Fruit fly (Drosophila melanogaster): ENCODE results near the gene Atg16.

Gene Atg16

dm6 chr3R:29787891-29788549 lies 46.9 kb downstream of the Atg16 start:
- TF ChIP-seq psq (optimal IDR thresholded peaks at IDR 0.05) (no peak), ttk (optimal IDR thresholded peaks at IDR 0.05) (no peak), insv (optimal IDR thresholded peaks at IDR 0.05) (no peak), Sin3A (optimal IDR thresholded peaks at IDR 0.05) (no peak), h (optimal IDR thresholded peaks at IDR 0.05) (no peak), Myc (optimal IDR thresholded peaks at IDR 0.05) (no peak)

DNA sequence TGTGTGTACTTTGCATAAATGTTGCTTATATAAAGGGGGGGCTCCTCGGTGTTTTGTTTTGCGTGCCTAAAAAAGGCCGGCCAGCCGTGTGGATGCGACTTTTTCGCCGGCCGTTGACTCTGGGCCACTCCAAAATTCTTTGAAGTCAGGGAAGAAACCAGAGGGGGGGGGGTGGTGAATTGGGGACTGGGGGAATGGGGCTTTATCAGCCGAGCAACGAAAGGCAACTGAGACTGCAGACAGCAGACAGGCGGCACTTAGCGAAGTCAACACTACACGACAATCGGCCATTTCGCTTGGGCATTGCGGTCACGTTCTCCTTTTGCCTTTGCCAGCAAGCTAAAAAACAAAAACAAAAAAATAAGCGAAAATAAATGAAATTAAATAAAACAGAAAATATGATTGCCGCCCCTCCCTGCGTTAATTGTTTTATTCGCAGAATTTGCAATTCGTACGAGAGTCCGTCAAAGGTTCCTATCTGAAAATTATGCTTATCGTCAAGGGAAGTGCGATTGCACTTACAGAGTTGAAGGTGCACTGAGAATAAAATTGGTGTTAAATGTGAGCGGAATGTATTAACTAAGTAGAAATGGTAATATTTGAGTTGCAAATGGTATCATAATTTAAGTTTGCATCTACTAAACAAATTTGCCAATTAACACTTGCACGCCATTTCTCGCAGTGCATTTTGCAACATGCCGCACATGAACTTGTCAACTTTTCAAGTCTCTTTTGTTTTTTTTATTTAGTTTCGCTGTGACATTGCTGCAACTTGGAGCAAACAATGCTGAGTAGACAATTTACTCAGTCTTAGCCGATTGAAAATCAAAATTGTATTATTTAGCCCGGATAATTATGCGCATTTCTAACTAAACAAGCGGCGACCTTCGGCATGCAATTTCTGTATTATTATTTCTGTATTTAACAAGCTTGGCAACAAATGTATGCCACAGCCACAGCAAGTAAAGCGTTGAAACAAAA lies 48.6 kb downstream of the Atg16 start:
- TF ChIP-seq Sin3A (optimal IDR thresholded peaks at IDR 0.05) (no peak), psq (optimal IDR thresholded peaks at IDR 0.05) (no peak), ttk (optimal IDR thresholded peaks at IDR 0.05) (no peak), h (optimal IDR thresholded peaks at IDR 0.05) (no peak), insv (optimal IDR thresholded peaks at IDR 0.05) (no peak), Myc (optimal IDR thresholded peaks at IDR 0.05) (no peak)

DNA sequence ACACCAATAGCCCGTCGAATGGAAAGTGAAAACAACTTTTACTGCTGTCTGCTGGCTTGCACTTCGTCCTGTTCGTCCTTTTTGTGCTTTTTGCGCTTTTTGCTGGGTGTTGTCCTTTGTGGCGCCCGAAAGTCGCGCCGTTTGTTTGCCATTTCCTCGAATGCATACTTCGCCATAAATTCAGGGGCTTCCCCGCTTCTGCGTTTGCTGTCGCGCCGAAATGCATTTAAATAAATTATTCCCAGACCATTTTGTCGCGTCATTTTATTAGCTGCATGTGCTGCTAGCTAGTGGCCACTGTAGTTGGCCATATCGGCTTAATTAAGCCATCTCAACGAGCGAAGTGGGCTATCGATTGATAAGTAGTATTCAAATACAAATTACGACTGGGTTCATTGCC lies 49.7 kb downstream of the Atg16 start:
- TF ChIP-seq psq (optimal IDR thresholded peaks at IDR 0.05) (no peak), Sin3A (optimal IDR thresholded peaks at IDR 0.05) (no peak), insv (optimal IDR thresholded peaks at IDR 0.05) (no peak), Myc (optimal IDR thresholded peaks at IDR 0.05) (no peak), ttk (optimal IDR thresholded peaks at IDR 0.05) (no peak), h (optimal IDR thresholded peaks at IDR 0.05) (no peak)

DNA sequence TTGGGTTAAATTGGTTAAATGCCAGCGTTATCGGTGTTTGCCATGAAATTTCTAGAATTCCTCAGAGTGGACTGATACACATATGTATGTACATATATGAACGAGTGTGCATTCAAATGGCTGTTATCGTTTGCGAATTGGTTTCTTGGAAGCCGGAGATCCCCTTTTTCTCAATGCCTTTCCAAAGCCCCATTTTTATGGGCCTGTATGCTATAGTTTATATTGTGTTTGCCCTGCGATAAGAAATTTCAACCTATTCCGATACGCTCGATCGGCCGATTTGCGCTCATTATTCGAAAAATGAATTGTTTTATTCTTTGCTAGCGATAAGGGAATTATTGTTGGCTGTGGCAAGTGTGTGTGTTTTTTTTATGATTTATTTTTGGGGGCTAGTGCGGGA lies 51.7 kb downstream of the Atg16 start:
- no peak for TF ChIP-seq h (optimal IDR thresholded peaks at IDR 0.05)
- TF ChIP-seq Myc (optimal IDR thresholded peaks at IDR 0.05) = no peak
- no peak for TF ChIP-seq insv (optimal IDR thresholded peaks at IDR 0.05)

DNA sequence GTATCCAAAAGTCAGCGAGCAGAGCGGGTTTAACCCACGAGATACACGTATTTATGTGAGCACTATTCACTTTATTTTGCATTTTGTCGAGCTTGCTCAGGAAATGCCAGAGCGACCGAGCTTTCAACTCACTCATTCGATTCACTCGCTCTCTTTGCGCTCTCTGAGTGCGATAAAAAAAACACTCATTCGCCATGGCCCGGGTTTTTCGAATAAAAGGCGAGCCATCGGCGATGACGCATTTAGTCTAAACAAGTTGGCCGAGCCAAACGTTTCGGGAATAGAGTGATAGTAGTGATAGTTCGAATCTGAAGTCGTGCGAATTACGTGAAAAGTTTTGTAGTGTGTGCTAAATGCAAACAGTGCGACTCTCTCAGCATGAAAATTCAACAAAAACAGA lies 52.5 kb downstream of the Atg16 start:
- TF ChIP-seq h (optimal IDR thresholded peaks at IDR 0.05) = no peak
- TF ChIP-seq ttk (optimal IDR thresholded peaks at IDR 0.05) = no peak
- no peak for TF ChIP-seq Sin3A (optimal IDR thresholded peaks at IDR 0.05)
- TF ChIP-seq insv (optimal IDR thresholded peaks at IDR 0.05) = no peak
- no peak for TF ChIP-seq Myc (optimal IDR thresholded peaks at IDR 0.05)
- TF ChIP-seq psq (optimal IDR thresholded peaks at IDR 0.05) = no peak

DNA sequence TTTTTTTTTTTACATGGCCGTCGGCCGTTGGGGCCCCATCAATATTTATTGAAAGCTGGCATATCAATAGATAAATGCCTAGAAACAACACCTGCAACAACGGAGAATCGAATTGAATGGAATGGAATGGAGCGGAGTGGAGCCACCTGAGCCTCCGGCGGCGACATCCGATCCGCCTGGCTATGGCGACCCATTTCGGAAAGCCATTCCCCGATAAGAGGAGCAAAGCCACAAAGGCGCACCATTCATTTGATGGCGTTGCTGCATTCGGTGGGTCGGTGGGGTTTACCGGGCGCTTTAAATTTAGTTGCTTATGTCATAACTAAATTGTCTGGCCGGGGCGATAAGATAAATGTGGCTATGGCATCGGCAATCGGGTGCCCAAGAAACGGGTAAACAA lies 53.0 kb downstream of the Atg16 start:
- no peak for TF ChIP-seq Sin3A (optimal IDR thresholded peaks at IDR 0.05)

- TF ChIP-seq ttk (optimal IDR thresholded peaks at IDR 0.05) = no peak
- TF ChIP-seq insv (optimal IDR thresholded peaks at IDR 0.05) = no peak
- TF ChIP-seq Sin3A (optimal IDR thresholded peaks at IDR 0.05) = no peak
These were observed 54.4 kb downstream of the Atg16 start, which contains the start of gene fig for dm6 chr3R:29780402-29781029. TSS of gene fig (minus strand) at chr3R:29780452.

DNA sequence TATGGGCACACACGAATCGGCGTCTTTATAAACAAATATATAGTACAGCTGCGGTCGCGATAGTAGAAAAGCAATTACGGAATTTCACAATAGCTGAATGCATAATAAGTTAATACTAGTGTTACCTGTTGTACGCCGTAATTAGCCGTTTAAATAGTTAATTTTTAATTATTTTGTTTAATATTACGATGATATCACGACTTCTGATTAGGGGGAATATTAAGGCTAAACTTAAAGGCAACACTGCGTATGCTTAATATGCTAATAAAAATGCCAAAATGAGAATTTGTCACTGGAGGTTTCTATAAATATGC lies 56.0 kb downstream of the Atg16 start:
- TF ChIP-seq h (optimal IDR thresholded peaks at IDR 0.05) (no peak), Myc (optimal IDR thresholded peaks at IDR 0.05) (no peak), psq (optimal IDR thresholded peaks at IDR 0.05) (no peak), insv (optimal IDR thresholded peaks at IDR 0.05) (no peak), Sin3A (optimal IDR thresholded peaks at IDR 0.05) (no peak), ttk (optimal IDR thresholded peaks at IDR 0.05) (no peak)

DNA sequence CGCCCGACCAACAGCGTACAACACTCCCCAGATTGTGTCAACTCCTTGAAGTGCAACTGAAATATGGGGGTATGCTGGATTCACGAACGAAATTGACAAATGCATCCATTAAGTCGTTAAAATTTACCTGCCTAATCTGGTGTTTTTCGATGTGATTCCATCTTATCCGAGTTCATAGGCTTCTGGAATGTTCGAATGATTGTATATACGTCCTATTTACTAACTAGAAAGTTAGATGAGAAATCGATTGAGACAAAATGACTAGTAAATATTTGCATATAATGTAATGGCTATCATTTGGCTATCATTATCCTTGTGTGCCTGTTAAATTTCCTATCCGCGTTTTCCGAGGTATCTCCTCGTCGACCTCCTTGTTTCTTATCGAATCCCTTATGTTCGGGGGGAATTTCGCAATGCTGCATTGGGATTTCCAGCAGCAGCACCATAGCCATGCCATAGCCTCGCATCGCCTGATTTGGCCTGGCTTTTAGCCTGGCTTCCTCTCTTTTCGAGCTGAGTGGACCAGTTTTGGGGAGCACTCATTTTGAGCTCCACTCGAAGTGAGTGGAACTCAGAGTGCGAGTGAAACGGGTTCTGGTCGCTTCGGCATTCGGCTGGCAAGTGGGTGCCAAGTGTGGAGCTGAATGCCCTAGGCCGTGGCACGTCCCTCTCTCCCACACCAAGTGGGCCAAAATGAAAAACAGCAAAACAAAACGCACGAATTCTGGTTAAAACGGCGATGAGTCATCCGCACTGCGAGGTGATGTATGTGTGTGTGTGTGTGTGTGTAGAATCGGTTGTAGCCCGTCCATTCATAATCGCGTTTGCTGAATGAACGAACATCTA lies 56.5 kb downstream of the Atg16 start:
- no peak for TF ChIP-seq psq (optimal IDR thresholded peaks at IDR 0.05)
- no peak for TF ChIP-seq h (optimal IDR thresholded peaks at IDR 0.05)
- TF ChIP-seq ttk (optimal IDR thresholded peaks at IDR 0.05) = no peak
- no peak for TF ChIP-seq Sin3A (optimal IDR thresholded peaks at IDR 0.05)
- TF ChIP-seq insv (optimal IDR thresholded peaks at IDR 0.05) = no peak
- TF ChIP-seq Myc (optimal IDR thresholded peaks at IDR 0.05) = no peak
